Fruit fly (Drosophila melanogaster) whole organism, pupa: ENCODE results near the gene kek4.

Source experiments
- CG10348 ChIP-seq: fragments of 200-800 bp; sonication (Bioruptor generic); IDR thresholded peaks from 2 replicates; pipeline ENCODE4 v1.3.6; 2022; ENCODE audit warnings: missing biosample characterization, missing genetic modification characterization
- CG12605 ChIP-seq: fragments of 200-800 bp; sonication (Bioruptor generic); IDR thresholded peaks from 2 replicates; pipeline ENCODE4 v1.3.6; 2022; ENCODE audit warnings: missing biosample characterization, missing genetic modification characterization
- CG13204 ChIP-seq: fragments of 200-800 bp; sonication (Bioruptor generic); optimal IDR thresholded peaks from 2 replicates; lab custom pipeline; 2018; ENCODE audit warnings: missing biosample characterization, mild to moderate bottlenecking, missing genetic modification characterization, moderate library complexity
- CG14655 ChIP-seq: fragments of 200-800 bp; sonication (Bioruptor generic); optimal IDR thresholded peaks from 3 replicates; lab custom pipeline; 2017; ENCODE audit warnings: mild to moderate bottlenecking, missing biosample characterization, missing genetic modification reagents, missing genetic modification characterization
- CG15710 ChIP-seq: fragments of 200-800 bp; sonication (Bioruptor generic); optimal IDR thresholded peaks from 2 replicates; lab custom pipeline; 2018; ENCODE audit warnings: missing biosample characterization, mild to moderate bottlenecking, missing genetic modification characterization, moderate library complexity
- CG17806 ChIP-seq: fragments of 200-800 bp; sonication (Bioruptor generic); optimal IDR thresholded peaks from 2 replicates; lab custom pipeline; 2018; ENCODE audit warnings: missing biosample characterization, mild to moderate bottlenecking, missing genetic modification characterization, moderate library complexity
- CG32121 ChIP-seq: fragments of 200-800 bp; sonication (Bioruptor generic); IDR thresholded peaks from 2 replicates; pipeline ENCODE4 v1.3.6; 2022; ENCODE audit warnings: missing biosample characterization, missing genetic modification characterization
- CG34367 ChIP-seq: fragments of 200-800 bp; sonication (Bioruptor generic); optimal IDR thresholded peaks from 2 replicates; lab custom pipeline; 2018; ENCODE audit warnings: missing biosample characterization, mild to moderate bottlenecking, missing genetic modification characterization
- CG4496 ChIP-seq: fragments of 200-800 bp; sonication (Bioruptor generic); IDR thresholded peaks from 3 replicates; pipeline ENCODE4 v1.3.6; 2022; ENCODE audit warnings: missing biosample characterization, missing genetic modification characterization
- CG8159 ChIP-seq: fragments of 200-800 bp; sonication (Bioruptor generic); optimal IDR thresholded peaks from 3 replicates; lab custom pipeline; 2018; ENCODE audit warnings: missing biosample characterization, mild to moderate bottlenecking, missing genetic modification characterization, moderate library complexity
- CG8301 ChIP-seq: fragments of 200-800 bp; sonication (Bioruptor generic); optimal IDR thresholded peaks from 2 replicates; lab custom pipeline; 2018; ENCODE audit warnings: missing biosample characterization, mild to moderate bottlenecking, missing genetic modification characterization
- CG9948 ChIP-seq: fragments of 200-800 bp; sonication (Bioruptor generic); optimal IDR thresholded peaks from 2 replicates; lab custom pipeline; 2018; ENCODE audit warnings: missing biosample characterization, mild to moderate bottlenecking, missing genetic modification characterization, moderate library complexity
- D1 ChIP-seq: fragments of 200-800 bp; sonication (Bioruptor generic); optimal IDR thresholded peaks from 2 replicates; lab custom pipeline; 2018; ENCODE audit warnings: missing biosample characterization, mild to moderate bottlenecking, missing genetic modification characterization, moderate library complexity
- EcR ChIP-seq: fragments of 200-800 bp; sonication (Bioruptor generic); optimal IDR thresholded peaks from 3 replicates; lab custom pipeline; 2019; ENCODE audit warnings: missing biosample characterization, missing genetic modification characterization, mild to moderate bottlenecking, moderate library complexity, missing genetic modification reagents
- Ets98B ChIP-seq: fragments of 200-800 bp; sonication (Bioruptor generic); IDR thresholded peaks from 2 replicates; pipeline ENCODE4 v1.3.6; 2022; ENCODE audit warnings: missing biosample characterization, missing genetic modification characterization
- Pif1A ChIP-seq: fragments of 200-800 bp; sonication (Bioruptor generic); optimal IDR thresholded peaks from 3 replicates; lab custom pipeline; 2016; ENCODE audit warnings: missing biosample characterization, missing genetic modification characterization
- Pif1B ChIP-seq: fragments of 200-800 bp; sonication (Bioruptor generic); optimal IDR thresholded peaks from 3 replicates; lab custom pipeline; 2016; ENCODE audit warnings: missing biosample characterization, missing genetic modification characterization
- Snoo ChIP-seq: fragments of 200-800 bp; sonication (Bioruptor generic); optimal IDR thresholded peaks from 3 replicates; lab custom pipeline; 2017; ENCODE audit warnings: missing biosample characterization, mild to moderate bottlenecking, missing genetic modification characterization, inconsistent platforms
- fd96Ca ChIP-seq: fragments of 200-800 bp; sonication (Bioruptor generic); IDR thresholded peaks from 3 replicates; pipeline ENCODE4 v1.3.6; 2022; ENCODE audit warnings: missing biosample characterization, missing genetic modification characterization
- gl ChIP-seq: fragments of 200-800 bp; sonication (Bioruptor generic); optimal IDR thresholded peaks from 2 replicates; lab custom pipeline; 2018; ENCODE audit warnings: missing biosample characterization, mild to moderate bottlenecking, missing genetic modification characterization
- rn ChIP-seq: fragments of 200-800 bp; sonication (Bioruptor generic); IDR thresholded peaks from 2 replicates; pipeline ENCODE4 v1.3.6; 2022; ENCODE audit warnings: missing biosample characterization, missing genetic modification characterization

kek4 gene

dm6 chr2L:13215010-13215409 is at the start of gene kek4:
Gene kek4, minus strand, starts transcription at chr2L:13215350.
- TF ChIP-seq fd96Ca (GFP tag; lab: Robert Waterston, UW) (no peak), CG12605 (GFP tag; lab: Robert Waterston, UW) (no peak), Ets98B (GFP tag; lab: Robert Waterston, UW) (no peak), CG14655 (no peak)

dm6 chr2L:13260740-13261139 is 45.6 kb upstream of the kek4 start, which contains the start of gene CG44085:
Gene CG44085, plus strand, starts transcription at chr2L:13261008.
- no peak for TF ChIP-seq EcR (GFP tag; lab: Kevin White, UChicago)
- TF ChIP-seq Pif1A (GFP tag; lab: Kevin White, UChicago), result no peak

dm6 chr2L:13259643-13260042 is 44.5 kb upstream of the kek4 start, which contains the start of gene CG31730:
Gene CG31730, minus strand, starts transcription at chr2L:13259743.
- TF ChIP-seq CG9948 (tag; lab: Kevin White, UChicago) (no peak), CG4496 (GFP tag; lab: Robert Waterston, UW) (no peak), EcR (GFP tag; lab: Kevin White, UChicago) (no peak), CG8301 (no peak), CG14655 (no peak), rn (GFP tag; lab: Robert Waterston, UW) (no peak), Ets98B (GFP tag; lab: Robert Waterston, UW) (no peak), Pif1A (GFP tag; lab: Kevin White, UChicago) (no peak), CG17806 (tag; lab: Kevin White, UChicago) (no peak), Pif1B (no peak), fd96Ca (GFP tag; lab: Robert Waterston, UW) (no peak), CG15710 (no peak), CG8159 (tag; lab: Kevin White, UChicago) (no peak), gl (tag; lab: Kevin White, UChicago) (no peak)

- TF ChIP-seq CG9948 (tag; lab: Kevin White, UChicago) (no peak), fd96Ca (GFP tag; lab: Robert Waterston, UW) (0 out of 3 replicates have a peak, but pooled peaks have one; percentile 50), CG15710 (no peak), CG8301 (peak; percentile 60), Ets98B (GFP tag; lab: Robert Waterston, UW) (peak; percentile 70), CG32121 (peak; percentile 53), CG8159 (tag; lab: Kevin White, UChicago) (peak; percentile 72), Pif1B (peak; percentile 26), CG10348 (GFP tag; lab: Robert Waterston, UW) (no peak), CG4496 (GFP tag; lab: Robert Waterston, UW) (peak; percentile 72), Pif1A (GFP tag; lab: Kevin White, UChicago) (peak; percentile 26), Snoo (tag; lab: Kevin White, UChicago) (no peak), CG17806 (tag; lab: Kevin White, UChicago) (no peak), CG14655 (peak; percentile 67)
Observed at dm6 chr2L:13258702-13259101, 43.6 kb upstream of the kek4 start.

dm6 chr2L:13257177-13257576 is 42.0 kb upstream of the kek4 start, which contains the start of gene Naa20B:
Gene Naa20B, plus strand, starts transcription at chr2L:13257477.
- no peak for TF ChIP-seq fd96Ca (GFP tag; lab: Robert Waterston, UW)
- no peak for TF ChIP-seq CG8159 (tag; lab: Kevin White, UChicago)
- TF ChIP-seq EcR (GFP tag; lab: Kevin White, UChicago), result no peak
- no peak for TF ChIP-seq CG34367 (tag; lab: Kevin White, UChicago)
- no peak for TF ChIP-seq Ets98B (GFP tag; lab: Robert Waterston, UW)
- TF ChIP-seq CG13204, result no peak
- no peak for TF ChIP-seq D1 (tag; lab: Kevin White, UChicago)
- TF ChIP-seq gl (tag; lab: Kevin White, UChicago), result no peak
- TF ChIP-seq Pif1B, result no peak
- no peak for TF ChIP-seq CG17806 (tag; lab: Kevin White, UChicago)
- no peak for TF ChIP-seq CG15710
- no peak for TF ChIP-seq Snoo (tag; lab: Kevin White, UChicago)
- no peak for TF ChIP-seq Pif1A (GFP tag; lab: Kevin White, UChicago)
- TF ChIP-seq CG12605 (GFP tag; lab: Robert Waterston, UW), result no peak
- TF ChIP-seq rn (GFP tag; lab: Robert Waterston, UW), result no peak
- no peak for TF ChIP-seq CG9948 (tag; lab: Kevin White, UChicago)
- TF ChIP-seq CG10348 (GFP tag; lab: Robert Waterston, UW), result no peak
- TF ChIP-seq CG8301, result no peak

dm6 chr2L:13251167-13251566 is 36.0 kb upstream of the kek4 start:
- no peak for TF ChIP-seq CG34367 (tag; lab: Kevin White, UChicago)
- TF ChIP-seq CG15710, result peak; percentile 31
- peak; percentile 33 for TF ChIP-seq CG8159 (tag; lab: Kevin White, UChicago)
- TF ChIP-seq rn (GFP tag; lab: Robert Waterston, UW), result no peak
- TF ChIP-seq Ets98B (GFP tag; lab: Robert Waterston, UW), result no peak
- TF ChIP-seq CG32121, result no peak
- no peak for TF ChIP-seq Snoo (tag; lab: Kevin White, UChicago)
- TF ChIP-seq EcR (GFP tag; lab: Kevin White, UChicago), result no peak
- no peak for TF ChIP-seq Pif1B
- TF ChIP-seq fd96Ca (GFP tag; lab: Robert Waterston, UW), result no peak
- TF ChIP-seq Pif1A (GFP tag; lab: Kevin White, UChicago), result no peak
- peak; percentile 9 for TF ChIP-seq CG17806 (tag; lab: Kevin White, UChicago)
- TF ChIP-seq CG13204, result no peak
- TF ChIP-seq CG12605 (GFP tag; lab: Robert Waterston, UW), result no peak
- TF ChIP-seq CG8301, result peak; percentile 60
- no peak for TF ChIP-seq D1 (tag; lab: Kevin White, UChicago)
- no peak for TF ChIP-seq gl (tag; lab: Kevin White, UChicago)
- TF ChIP-seq CG9948 (tag; lab: Kevin White, UChicago), result peak; percentile 17
- TF ChIP-seq CG10348 (GFP tag; lab: Robert Waterston, UW), result no peak
- TF ChIP-seq CG14655, result peak; percentile 62
- TF ChIP-seq CG4496 (GFP tag; lab: Robert Waterston, UW), result no peak
